Worm (Caenorhabditis elegans): ENCODE results near the gene K02F3.2.

K02F3.2 gene

DNA sequence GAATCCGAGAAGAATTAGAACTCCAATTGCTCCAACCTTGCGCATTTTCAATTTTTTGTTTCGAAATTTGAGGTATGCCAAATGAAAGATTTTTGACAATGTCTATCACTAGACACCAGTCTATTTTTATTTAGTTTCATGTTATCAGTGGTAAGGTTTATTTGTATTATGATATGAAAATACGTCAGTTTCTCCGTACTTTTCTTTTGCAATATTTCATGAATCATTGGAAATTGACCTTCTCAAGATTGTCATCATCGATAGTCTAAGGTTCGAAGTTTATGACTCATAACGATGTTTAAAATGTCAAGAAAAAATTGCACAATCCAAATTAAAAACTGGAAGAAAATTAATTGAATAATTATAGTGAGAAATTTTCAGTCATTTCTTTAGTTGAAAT is 27.8 kb downstream of the K02F3.2 start, which contains the start of gene clc-19 (continued):
- TF ChIP-seq rbr-2 (tag; optimal IDR thresholded peaks at IDR 0.05) (no peak), ztf-11 (tag; optimal IDR thresholded peaks at IDR 0.05) (no peak), dmd-6 (GFP tag; IDR thresholded peaks at IDR 0.05) (peak; percentile 35; the same call in 1 of the 2 replicates), Y75B8A.6 (GFP tag; IDR thresholded peaks at IDR 0.05) (no peak), F44E2.7 (GFP tag; IDR thresholded peaks at IDR 0.05) (no peak), daf-16 (GFP tag; optimal IDR thresholded peaks at IDR 0.05) (no peak), daf-16 (tag; optimal IDR thresholded peaks at IDR 0.05) (peak; percentile 19), dve-1 (tag; optimal IDR thresholded peaks at IDR 0.05; ENCODE audit: insufficient read depth) (peak; percentile 31), nhr-77 (tag; optimal IDR thresholded peaks at IDR 0.05) (no peak), zip-11 (GFP tag; IDR thresholded peaks at IDR 0.05) (no peak), ceh-20 (GFP tag; IDR thresholded peaks at IDR 0.05) (no peak), mdt-29 (GFP tag; IDR thresholded peaks at IDR 0.05) (no peak), T20F7.1 (GFP tag; optimal IDR thresholded peaks at IDR 0.05) (no peak), ztf-7 (tag; optimal IDR thresholded peaks at IDR 0.05) (no peak), php-3 (GFP tag; IDR thresholded peaks at IDR 0.05) (no peak), daf-19 (GFP tag; conservative IDR thresholded peaks at IDR 0.05) (no peak)

ce11 chrIII:879634-880033 is 34.0 kb downstream of the K02F3.2 start, which contains the start of the genes T24C4.5 and ucr-2.3:
Gene T24C4.5 (minus strand): TSS chrIII:879734.
Gene ucr-2.3 (plus strand): TSS chrIII:879860.
- TF ChIP-seq spr-1 (tag; optimal IDR thresholded peaks at IDR 0.05) (no peak), tra-1 (GFP tag; IDR thresholded peaks at IDR 0.05) (no peak), mep-1 (tag; optimal IDR thresholded peaks at IDR 0.05) (no peak), vab-7 (GFP tag; IDR thresholded peaks at IDR 0.05) (no peak), zip-11 (GFP tag; IDR thresholded peaks at IDR 0.05) (no peak), dve-1 (tag; optimal IDR thresholded peaks at IDR 0.05; ENCODE audit: insufficient read depth) (no peak), hmg-1.1 (GFP tag; IDR thresholded peaks at IDR 0.05) (no peak), nhr-77 (tag; optimal IDR thresholded peaks at IDR 0.05) (no peak), nhr-41 (GFP tag; IDR thresholded peaks at IDR 0.05) (no peak)

DNA sequence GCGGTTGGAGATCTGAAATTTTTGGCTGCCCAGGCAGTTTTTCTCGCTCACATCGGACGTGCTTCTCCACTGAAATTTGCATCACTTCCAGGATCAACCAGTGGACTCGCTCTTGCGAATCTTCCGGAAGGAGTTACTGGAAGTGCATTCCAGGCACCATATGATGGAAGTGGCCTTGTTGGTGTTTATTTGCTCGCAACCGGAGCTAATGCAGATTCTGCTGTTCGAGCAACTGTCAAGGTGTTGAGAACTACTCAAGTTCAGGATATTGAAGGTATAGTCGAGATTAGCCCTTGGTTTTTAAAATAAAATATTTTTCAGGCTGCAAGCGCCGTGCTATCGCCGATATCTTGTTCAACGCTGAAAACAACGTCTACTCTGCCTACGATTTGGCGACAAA is 35.2 kb downstream of the K02F3.2 start:
- TF ChIP-seq saeg-2 (GFP tag; IDR thresholded peaks at IDR 0.05) = no peak
- no peak for TF ChIP-seq cey-2 (tag; optimal IDR thresholded peaks at IDR 0.05; ENCODE audit: borderline replicate concordance, insufficient read depth)
- no peak for TF ChIP-seq Y105C5A.15 (GFP tag; IDR thresholded peaks at IDR 0.05)
- 0 out of 2 replicates have a peak, but pooled peaks have one; percentile 11 for TF ChIP-seq dmd-6 (GFP tag; IDR thresholded peaks at IDR 0.05)

- peak; percentile 46 for TF ChIP-seq unc-130 (GFP tag; optimal IDR thresholded peaks at IDR 0.05)
- no peak for TF ChIP-seq nhr-6 (tag; optimal IDR thresholded peaks at IDR 0.05)
- TF ChIP-seq ceh-44 (GFP tag; IDR thresholded peaks at IDR 0.05) = no peak
- no peak for TF ChIP-seq lin-1 (GFP tag; IDR thresholded peaks at IDR 0.05)
- no peak for TF ChIP-seq hlh-30 (tag; optimal IDR thresholded peaks at IDR 0.05; ENCODE audit: insufficient read depth)
- TF ChIP-seq zag-1 (tag; optimal IDR thresholded peaks at IDR 0.05) = no peak
- TF ChIP-seq mes-2 (tag; optimal IDR thresholded peaks at IDR 0.05; ENCODE audit: poor library complexity, severe bottlenecking) = peak; percentile 15
- no peak for TF ChIP-seq spr-1 (tag; optimal IDR thresholded peaks at IDR 0.05)
- peak; percentile 36; the same call in 1 of the 2 replicates for TF ChIP-seq lin-38 (GFP tag; IDR thresholded peaks at IDR 0.05)
- TF ChIP-seq attf-4 (tag; optimal IDR thresholded peaks at IDR 0.05) = no peak
- no peak for TF ChIP-seq arid-1 (GFP tag; conservative IDR thresholded peaks at IDR 0.05)
- no peak for TF ChIP-seq ceh-62 (tag; optimal IDR thresholded peaks at IDR 0.05)
- TF ChIP-seq egl-43 (GFP tag; IDR thresholded peaks at IDR 0.05) = no peak
Measured at ce11 chrIII:881460-881859, 35.8 kb downstream of the K02F3.2 start.
